Fruit fly (Drosophila melanogaster) whole organism, embryonic: ENCODE results near the gene CG34056.
A peak's percentile ranks its signal among the peaks of the same experiment; 100 is the strongest.

Experiments used
- B-H2 ChIP-seq: fragments of 200-800 bp; sonication (Bioruptor generic); optimal IDR thresholded peaks from 2 replicates; lab custom pipeline; 2018; ENCODE audit warnings: missing biosample characterization, mild to moderate bottlenecking, missing genetic modification characterization
- C15 ChIP-seq: fragments of 200-800 bp; sonication (Bioruptor generic); IDR thresholded peaks from 3 replicates; pipeline ENCODE4 v1.3.6; 2022; ENCODE audit warnings: missing biosample characterization, missing genetic modification characterization
- CG10267 ChIP-seq: fragments of 200-800 bp; sonication (Bioruptor generic); optimal IDR thresholded peaks from 2 replicates; lab custom pipeline; 2018; ENCODE audit warnings: missing biosample characterization, mild to moderate bottlenecking, missing genetic modification characterization, moderate library complexity
- CG11093 ChIP-seq: fragments of 200-800 bp; sonication (Bioruptor generic); IDR thresholded peaks from 3 replicates; pipeline ENCODE4 v1.3.6; 2022; ENCODE audit warnings: missing biosample characterization, missing genetic modification characterization
- CG11398 ChIP-seq: fragments of 200-800 bp; sonication (Bioruptor generic); optimal IDR thresholded peaks from 2 replicates; lab custom pipeline; 2016; ENCODE audit warnings: missing biosample characterization, missing genetic modification characterization
- CG15011 ChIP-seq: fragments of 200-800 bp; sonication (Bioruptor generic); optimal IDR thresholded peaks from 3 replicates; lab custom pipeline; 2018; ENCODE audit warnings: missing biosample characterization, mild to moderate bottlenecking, missing genetic modification characterization
- CG1602 ChIP-seq: fragments of 200-800 bp; sonication (Bioruptor generic); optimal IDR thresholded peaks from 3 replicates; lab custom pipeline; 2016; ENCODE audit warnings: missing biosample characterization, missing genetic modification characterization
- CG2120 ChIP-seq: fragments of 200-800 bp; sonication (Bioruptor generic); optimal IDR thresholded peaks from 3 replicates; lab custom pipeline; 2016; ENCODE audit warnings: missing biosample characterization, missing genetic modification characterization
- CG2129 ChIP-seq: fragments of 200-800 bp; sonication (Bioruptor generic); IDR thresholded peaks from 2 replicates; pipeline ENCODE4 v1.3.6; 2022; ENCODE audit warnings: missing biosample characterization, missing genetic modification characterization; ENCODE audit not compliant: partially characterized antibody
- CG2199 ChIP-seq: fragments of 200-800 bp; sonication (Bioruptor generic); IDR thresholded peaks from 3 replicates; pipeline ENCODE4 v1.3.6; 2022; ENCODE audit warnings: missing biosample characterization, missing genetic modification characterization
- CG30020 ChIP-seq: fragments of 200-800 bp; optimal IDR thresholded peaks from 2 replicates; lab custom pipeline; 2019; ENCODE audit warnings: missing biosample characterization, mild to moderate bottlenecking, missing genetic modification characterization, moderate library complexity
- CG30431 ChIP-seq: fragments of 200-800 bp; sonication (Bioruptor generic); optimal IDR thresholded peaks from 2 replicates; lab custom pipeline; 2017; ENCODE audit warnings: missing biosample characterization, missing genetic modification characterization
- CG3065 ChIP-seq: fragments of 200-800 bp; sonication (Bioruptor generic); optimal IDR thresholded peaks from 2 replicates; lab custom pipeline; 2016; ENCODE audit warnings: missing biosample characterization, missing genetic modification characterization
- CG3163 ChIP-seq: fragments of 200-800 bp; sonication (Bioruptor generic); optimal IDR thresholded peaks from 3 replicates; lab custom pipeline; 2016; ENCODE audit warnings: missing biosample characterization, missing genetic modification characterization
- CG4404 ChIP-seq: fragments of 200-800 bp; sonication (Bioruptor generic); IDR thresholded peaks from 2 replicates; pipeline ENCODE4 v1.3.6; 2022; ENCODE audit warnings: missing biosample characterization, missing genetic modification characterization
- CG4820 ChIP-seq: fragments of 200-800 bp; sonication (Bioruptor generic); optimal IDR thresholded peaks from 3 replicates; lab custom pipeline; 2016; ENCODE audit warnings: missing biosample characterization, missing genetic modification characterization
- CG6791 ChIP-seq: fragments of 200-800 bp; sonication (Bioruptor generic); IDR thresholded peaks from 3 replicates; pipeline ENCODE4 v1.3.6; 2022; ENCODE audit warnings: missing biosample characterization, missing genetic modification characterization; ENCODE audit not compliant: partially characterized antibody
- CG6854 ChIP-seq: fragments of 200-800 bp; sonication (Bioruptor generic); optimal IDR thresholded peaks from 3 replicates; lab custom pipeline; 2017; ENCODE audit warnings: missing biosample characterization, mild to moderate bottlenecking, missing genetic modification characterization
- CG8359 ChIP-seq: fragments of 200-800 bp; sonication (Bioruptor generic); optimal IDR thresholded peaks from 2 replicates; lab custom pipeline; 2017; ENCODE audit warnings: missing biosample characterization, mild to moderate bottlenecking, missing genetic modification characterization, borderline replicate concordance
- CG9727 ChIP-seq: fragments of 200-800 bp; sonication (Bioruptor generic); optimal IDR thresholded peaks from 3 replicates; lab custom pipeline; 2017; ENCODE audit warnings: missing biosample characterization, mild to moderate bottlenecking, missing genetic modification characterization
- Dad ChIP-seq: fragments of 200-800 bp; sonication (Bioruptor generic); optimal IDR thresholded peaks from 3 replicates; lab custom pipeline; 2016; ENCODE audit warnings: missing biosample characterization, missing genetic modification characterization
- Dbx ChIP-seq: fragments of 200-800 bp; sonication (Bioruptor generic); IDR thresholded peaks from 3 replicates; pipeline ENCODE4 v1.3.6; 2022; ENCODE audit warnings: missing biosample characterization, missing genetic modification characterization
- GATAe ChIP-seq: fragments of 200-800 bp; sonication (Bioruptor generic); conservative IDR thresholded peaks from 2 replicates; pipeline ENCODE4 v1.3.6; 2022; ENCODE audit warnings: missing biosample characterization, missing genetic modification characterization
- Hand ChIP-seq: fragments of 200-800 bp; sonication (Bioruptor generic); optimal IDR thresholded peaks from 2 replicates; lab custom pipeline; 2017; ENCODE audit warnings: mild to moderate bottlenecking, missing biosample characterization, missing genetic modification reagents, missing genetic modification characterization
- Hey ChIP-seq: fragments of 200-800 bp; sonication (Bioruptor generic); optimal IDR thresholded peaks from 3 replicates; lab custom pipeline; 2018; ENCODE audit warnings: missing biosample characterization, mild to moderate bottlenecking, missing genetic modification characterization
- Jarid2 ChIP-seq: fragments of 200-800 bp; sonication (Bioruptor generic); optimal IDR thresholded peaks from 3 replicates; lab custom pipeline; 2017; ENCODE audit warnings: mild to moderate bottlenecking, missing biosample characterization, missing genetic modification reagents, missing genetic modification characterization
- Max ChIP-seq: fragments of 200-800 bp; sonication (Bioruptor generic); optimal IDR thresholded peaks from 2 replicates; lab custom pipeline; 2016; ENCODE audit warnings: missing biosample characterization, mild to moderate bottlenecking, missing genetic modification characterization
- Ravus ChIP-seq: fragments of 200-800 bp; sonication (Bioruptor generic); IDR thresholded peaks from 2 replicates; pipeline ENCODE4 v1.3.6; 2022; ENCODE audit warnings: missing biosample characterization, missing genetic modification characterization
- Rfx ChIP-seq: fragments of 200-800 bp; sonication (Bioruptor generic); IDR thresholded peaks from 2 replicates; pipeline ENCODE4 v1.3.6; 2022; ENCODE audit warnings: missing biosample characterization, missing genetic modification characterization
- Sin3A ChIP-seq: fragments of >200 bp; optimal IDR thresholded peaks from 2 replicates; lab custom pipeline; 2018
- Trl ChIP-seq, 3 experiments: fragments of >200 bp in 2 of 3; fragments of 200-800 bp in 1 of 3; sonication (Bioruptor generic) in 1 of 3; optimal IDR thresholded peaks; 2 replicates in 1 of 3; 3 replicates in 2 of 3; lab custom pipeline; 2016 to 2017; ENCODE audit warnings: missing biosample characterization in 1 of 3, missing genetic modification characterization in 1 of 3
- abd-A ChIP-seq: fragments of 200-800 bp; sonication (Bioruptor generic); optimal IDR thresholded peaks from 3 replicates; lab custom pipeline; 2019; ENCODE audit warnings: missing biosample characterization, mild to moderate bottlenecking, missing genetic modification characterization, moderate library complexity
- ara ChIP-seq: fragments of 200-800 bp; sonication (Bioruptor generic); IDR thresholded peaks from 2 replicates; pipeline ENCODE4 v1.3.6; 2022; ENCODE audit warnings: missing biosample characterization, missing genetic modification characterization
- bbx ChIP-seq: fragments of 200-800 bp; sonication (Bioruptor generic); IDR thresholded peaks from 2 replicates; pipeline ENCODE4 v1.3.6; 2022; ENCODE audit warnings: missing biosample characterization, missing genetic modification characterization; ENCODE audit not compliant: partially characterized antibody
- bigmax ChIP-seq: fragments of 200-800 bp; sonication (Bioruptor generic); optimal IDR thresholded peaks from 2 replicates; lab custom pipeline; 2018; ENCODE audit warnings: missing biosample characterization, mild to moderate bottlenecking, missing genetic modification characterization
- cad ChIP-seq: fragments of >200 bp; optimal IDR thresholded peaks from 2 replicates; lab custom pipeline; 2017; ENCODE audit warnings: missing biosample characterization, missing genetic modification characterization
- croc ChIP-seq: fragments of 200-800 bp; sonication (Bioruptor generic); conservative IDR thresholded peaks from 3 replicates; pipeline ENCODE4 v1.3.6; 2022; ENCODE audit warnings: missing biosample characterization, missing genetic modification characterization
- ftz-f1 ChIP-seq: fragments of 200-800 bp; sonication (Bioruptor generic); optimal IDR thresholded peaks from 2 replicates; lab custom pipeline; 2016; ENCODE audit warnings: missing biosample characterization, missing genetic modification characterization
- grau ChIP-seq: fragments of 200-800 bp; optimal IDR thresholded peaks from 3 replicates; lab custom pipeline; 2019; ENCODE audit warnings: missing biosample characterization, mild to moderate bottlenecking, missing genetic modification characterization, moderate library complexity
- her ChIP-seq: fragments of 200-800 bp; sonication (Bioruptor generic); optimal IDR thresholded peaks from 2 replicates; lab custom pipeline; 2016; ENCODE audit warnings: missing biosample characterization, missing genetic modification characterization
- lmd ChIP-seq: fragments of 200-800 bp; sonication (Bioruptor generic); IDR thresholded peaks from 2 replicates; pipeline ENCODE4 v1.3.6; 2022; ENCODE audit warnings: missing biosample characterization, missing genetic modification characterization
- nerfin-2 ChIP-seq: fragments of 200-800 bp; sonication (Bioruptor generic); IDR thresholded peaks from 2 replicates; pipeline ENCODE4 v1.3.6; 2022; ENCODE audit warnings: missing biosample characterization, missing genetic modification characterization; ENCODE audit not compliant: partially characterized antibody
- psq ChIP-seq: fragments of 200-800 bp; sonication (Bioruptor generic); optimal IDR thresholded peaks from 2 replicates; lab custom pipeline; 2017; ENCODE audit warnings: missing biosample characterization, missing genetic modification characterization
- scrt ChIP-seq: fragments of 200-800 bp; sonication (Bioruptor generic); optimal IDR thresholded peaks from 2 replicates; lab custom pipeline; 2018; ENCODE audit warnings: missing biosample characterization, mild to moderate bottlenecking, missing genetic modification characterization, moderate library complexity
- sd ChIP-seq: fragments of 200-800 bp; sonication (Bioruptor generic); optimal IDR thresholded peaks from 3 replicates; lab custom pipeline; 2018; ENCODE audit warnings: missing biosample characterization, mild to moderate bottlenecking, missing genetic modification characterization, moderate library complexity
- slp2 ChIP-seq: fragments of 200-800 bp; sonication (Bioruptor generic); optimal IDR thresholded peaks from 2 replicates; lab custom pipeline; 2016; ENCODE audit warnings: missing biosample characterization, missing genetic modification characterization
- sna ChIP-seq: fragments of 200-800 bp; sonication (Bioruptor generic); IDR thresholded peaks from 2 replicates; pipeline ENCODE4 v1.3.6; 2022; ENCODE audit warnings: missing biosample characterization, missing genetic modification characterization; ENCODE audit not compliant: partially characterized antibody
- vvl ChIP-seq: fragments of 200-800 bp; sonication (Bioruptor generic); IDR thresholded peaks from 2 replicates; pipeline ENCODE4 v1.3.6; 2022; ENCODE audit warnings: missing biosample characterization, missing genetic modification characterization
- wor ChIP-seq: fragments of 200-800 bp; sonication (Bioruptor generic); IDR thresholded peaks from 2 replicates; pipeline ENCODE4 v1.3.6; 2022; ENCODE audit warnings: missing biosample characterization, missing genetic modification characterization
- yki ChIP-seq: fragments of >200 bp; optimal IDR thresholded peaks from 3 replicates; lab custom pipeline; 2018

Gene CG34056

dm6 chr3L:917225-917624 lies 21.5 kb downstream of the CG34056 start (continued):
- peak; percentile 49 for TF ChIP-seq lmd
- TF ChIP-seq wor (GFP tag; lab: Robert Waterston, UW), result no peak
- TF ChIP-seq nerfin-2, result no peak
- no peak for TF ChIP-seq Max (GFP tag; lab: Kevin White, UChicago)
- no peak for TF ChIP-seq CG6791
- TF ChIP-seq CG10267 (tag; lab: Kevin White, UChicago), result peak; percentile 25
- TF ChIP-seq psq, result no peak
- no peak for TF ChIP-seq Sin3A (lab: Kevin White, UChicago)
- no peak for TF ChIP-seq Trl (optimal IDR thresholded peaks at IDR 0.05; lab: Kevin White, UChicago)
- TF ChIP-seq Trl (GFP tag; optimal IDR thresholded peaks at IDR 0.05; lab: Kevin White, UChicago), result no peak
- no peak for TF ChIP-seq bigmax (GFP tag; lab: Kevin White, UChicago)
- no peak for TF ChIP-seq CG2199 (GFP tag; lab: Robert Waterston, UW)
- TF ChIP-seq Hand (GFP tag; lab: Kevin White, UChicago), result peak; percentile 60
- TF ChIP-seq grau (tag; lab: Kevin White, UChicago), result peak; percentile 49
- TF ChIP-seq CG8359 (GFP tag; lab: Kevin White, UChicago), result no peak
- TF ChIP-seq CG30020 (tag; lab: Kevin White, UChicago), result no peak
- TF ChIP-seq vvl (GFP tag; lab: Robert Waterston, UW), result 0 out of 2 replicates have a peak, but pooled peaks have one; percentile 24
- no peak for TF ChIP-seq CG1602 (GFP tag; lab: Kevin White, UChicago)
- TF ChIP-seq CG4404 (GFP tag; lab: Robert Waterston, UW), result no peak
- TF ChIP-seq Dbx (GFP tag; lab: Robert Waterston, UW), result no peak
- TF ChIP-seq sd, result no peak
- TF ChIP-seq yki (lab: Kevin White, UChicago), result no peak
- no peak for TF ChIP-seq ara (GFP tag; lab: Robert Waterston, UW)
- no peak for TF ChIP-seq CG15011
- no peak for TF ChIP-seq Dad (GFP tag; lab: Kevin White, UChicago)
- TF ChIP-seq CG6854 (GFP tag; lab: Kevin White, UChicago), result no peak
- no peak for TF ChIP-seq scrt (GFP tag; lab: Kevin White, UChicago)
- no peak for TF ChIP-seq C15 (GFP tag; lab: Robert Waterston, UW)
- TF ChIP-seq CG11093 (GFP tag; lab: Robert Waterston, UW), result no peak
- TF ChIP-seq CG9727 (GFP tag; lab: Kevin White, UChicago), result peak; percentile 32
- TF ChIP-seq sna (GFP tag; lab: Robert Waterston, UW), result no peak
- TF ChIP-seq CG3065 (GFP tag; lab: Kevin White, UChicago), result no peak
- TF ChIP-seq croc (GFP tag; lab: Robert Waterston, UW), result 0 out of 3 replicates have a peak, but pooled peaks have one; percentile 15
- TF ChIP-seq her, result no peak
- no peak for TF ChIP-seq Jarid2
- no peak for TF ChIP-seq CG30431 (GFP tag; lab: Kevin White, UChicago)
- TF ChIP-seq CG3163, result no peak
- no peak for TF ChIP-seq B-H2 (GFP tag; lab: Kevin White, UChicago)
- no peak for TF ChIP-seq ftz-f1 (GFP tag; lab: Kevin White, UChicago)
- peak; percentile 56 for TF ChIP-seq Rfx
- TF ChIP-seq Hey (tag; lab: Kevin White, UChicago), result no peak
- TF ChIP-seq CG4820 (GFP tag; lab: Kevin White, UChicago), result no peak
- TF ChIP-seq CG2129 (GFP tag; lab: Robert Waterston, UW), result no peak
- TF ChIP-seq cad (GFP tag; lab: Kevin White, UChicago), result no peak
- TF ChIP-seq CG11398 (GFP tag; lab: Kevin White, UChicago), result no peak
- TF ChIP-seq bbx (GFP tag; lab: Robert Waterston, UW), result no peak
- TF ChIP-seq abd-A (tag; lab: Kevin White, UChicago), result peak; percentile 60
- peak; percentile 48 for TF ChIP-seq CG2120 (GFP tag; lab: Kevin White, UChicago)
- TF ChIP-seq GATAe (GFP tag; lab: Robert Waterston, UW), result no peak
- no peak for TF ChIP-seq Ravus (GFP tag; lab: Robert Waterston, UW)
- TF ChIP-seq slp2 (GFP tag; lab: Kevin White, UChicago), result no peak
